Worm (Caenorhabditis elegans): ENCODE data around the gene dpy-20.

DNA sequence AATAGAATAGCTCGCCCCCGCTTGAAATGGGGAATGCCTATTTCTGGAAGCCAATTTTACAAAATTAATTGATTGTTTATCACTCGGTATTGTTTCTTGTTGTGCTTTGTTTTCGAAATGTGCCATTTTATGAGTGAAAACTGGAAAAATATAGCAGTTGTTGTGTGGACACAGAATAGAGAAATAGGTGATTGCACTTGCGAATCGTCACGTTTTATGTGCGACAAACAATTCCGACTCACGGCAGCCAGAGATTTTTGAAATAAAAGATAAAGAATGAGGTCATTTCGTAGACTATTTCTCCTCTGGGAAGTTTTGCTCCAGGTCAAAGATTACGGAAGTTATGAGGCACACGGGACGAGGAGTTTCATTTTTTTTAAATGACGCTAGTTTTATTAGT, 53.7 kb downstream of the dpy-20 start:
- no peak for TF ChIP-seq ceh-82 (tag; optimal IDR thresholded peaks at IDR 0.05)
- no peak for TF ChIP-seq unc-62 (GFP tag; optimal IDR thresholded peaks at IDR 0.05)
- TF ChIP-seq fos-1 (tag; optimal IDR thresholded peaks at IDR 0.05): no peak
- no peak for TF ChIP-seq alr-1 (tag; optimal IDR thresholded peaks at IDR 0.05; ENCODE audit: borderline replicate concordance)
- TF ChIP-seq unc-30 (tag; optimal IDR thresholded peaks at IDR 0.05): no peak
- peak; percentile 21 for TF ChIP-seq snu-23 (GFP tag; optimal IDR thresholded peaks at IDR 0.05)
